Fruit fly (Drosophila melanogaster) whole organism, embryonic: Measurements from ENCODE around the gene CG8560.

Experiments
- Bgb ChIP-seq: fragments of 200-800 bp; sonication (Bioruptor generic); IDR thresholded peaks from 2 replicates; pipeline ENCODE4 v1.3.6; 2022; ENCODE audit warnings: missing biosample characterization, missing genetic modification characterization; ENCODE audit not compliant: partially characterized antibody
- CG10321 ChIP-seq: fragments of 200-800 bp; sonication (Bioruptor generic); IDR thresholded peaks from 2 replicates; pipeline ENCODE4 v1.3.6; 2022; ENCODE audit warnings: missing biosample characterization, missing genetic modification characterization
- CG11560 ChIP-seq: fragments of 200-800 bp; sonication (Bioruptor generic); IDR thresholded peaks from 3 replicates; pipeline ENCODE4 v1.3.6; 2022; ENCODE audit warnings: missing biosample characterization, missing genetic modification characterization
- CG12104 ChIP-seq: fragments of 200-800 bp; sonication (Bioruptor generic); optimal IDR thresholded peaks from 3 replicates; lab custom pipeline; 2016; ENCODE audit warnings: missing biosample characterization, missing genetic modification characterization
- CG14667 ChIP-seq: fragments of 200-800 bp; sonication (Bioruptor generic); IDR thresholded peaks from 2 replicates; pipeline ENCODE4 v1.3.6; 2022; ENCODE audit warnings: missing biosample characterization, missing genetic modification characterization
- CG15073 ChIP-seq: fragments of 200-800 bp; sonication (Bioruptor generic); optimal IDR thresholded peaks from 2 replicates; lab custom pipeline; 2016; ENCODE audit warnings: missing biosample characterization, missing genetic modification characterization
- CG16815 ChIP-seq: fragments of 200-800 bp; sonication (Bioruptor generic); optimal IDR thresholded peaks from 3 replicates; lab custom pipeline; 2017; ENCODE audit warnings: missing biosample characterization, mild to moderate bottlenecking, missing genetic modification characterization
- CG17829 ChIP-seq: fragments of 200-800 bp; optimal IDR thresholded peaks from 2 replicates; lab custom pipeline; 2019; ENCODE audit warnings: missing biosample characterization, mild to moderate bottlenecking, missing genetic modification characterization, moderate library complexity
- CG18764 ChIP-seq: fragments of 200-800 bp; sonication (Bioruptor generic); optimal IDR thresholded peaks from 3 replicates; lab custom pipeline; 2016; ENCODE audit warnings: missing biosample characterization, missing genetic modification characterization
- CG30020 ChIP-seq: fragments of 200-800 bp; optimal IDR thresholded peaks from 2 replicates; lab custom pipeline; 2019; ENCODE audit warnings: missing biosample characterization, mild to moderate bottlenecking, missing genetic modification characterization, moderate library complexity
- CG3281 ChIP-seq: fragments of 200-800 bp; sonication (Bioruptor generic); optimal IDR thresholded peaks from 3 replicates; lab custom pipeline; 2017; ENCODE audit warnings: missing biosample characterization, mild to moderate bottlenecking, missing genetic modification characterization
- CG34224 ChIP-seq: fragments of 200-800 bp; sonication (Bioruptor generic); IDR thresholded peaks from 3 replicates; pipeline ENCODE4 v1.3.6; 2022; ENCODE audit warnings: missing biosample characterization, missing genetic modification characterization; ENCODE audit not compliant: partially characterized antibody
- CG6813 ChIP-seq: fragments of 200-800 bp; sonication (Bioruptor generic); optimal IDR thresholded peaks from 2 replicates; lab custom pipeline; 2017; ENCODE audit warnings: missing biosample characterization, missing genetic modification characterization, mild to moderate bottlenecking, moderate library complexity, missing genetic modification reagents
- CG7556 ChIP-seq: fragments of 200-800 bp; sonication (Bioruptor generic); optimal IDR thresholded peaks from 2 replicates; lab custom pipeline; 2017; ENCODE audit warnings: missing biosample characterization, mild to moderate bottlenecking, missing genetic modification characterization
- CG7987 ChIP-seq: fragments of 200-800 bp; sonication (Bioruptor generic); optimal IDR thresholded peaks from 2 replicates; lab custom pipeline; 2018; ENCODE audit warnings: missing biosample characterization, mild to moderate bottlenecking, missing genetic modification characterization, moderate library complexity
- CG8281 ChIP-seq: fragments of 200-800 bp; sonication (Bioruptor generic); optimal IDR thresholded peaks from 2 replicates; lab custom pipeline; 2018; ENCODE audit warnings: missing biosample characterization, mild to moderate bottlenecking, missing genetic modification characterization, moderate library complexity
- CG9797 ChIP-seq: fragments of 200-800 bp; sonication (Bioruptor generic); optimal IDR thresholded peaks from 3 replicates; lab custom pipeline; 2018; ENCODE audit warnings: missing biosample characterization, mild to moderate bottlenecking, missing genetic modification characterization
- CG9817 ChIP-seq: fragments of 200-800 bp; sonication (Bioruptor generic); optimal IDR thresholded peaks from 2 replicates; lab custom pipeline; 2018; ENCODE audit warnings: missing biosample characterization, mild to moderate bottlenecking, missing genetic modification characterization, moderate library complexity
- Camta ChIP-seq: fragments of 200-800 bp; sonication (Bioruptor generic); optimal IDR thresholded peaks from 2 replicates; lab custom pipeline; 2016; ENCODE audit warnings: missing biosample characterization, missing genetic modification characterization
- CrebB ChIP-seq: fragments of 200-800 bp; sonication (Bioruptor generic); optimal IDR thresholded peaks from 3 replicates; lab custom pipeline; 2018; ENCODE audit warnings: missing biosample characterization, mild to moderate bottlenecking, missing genetic modification characterization
- Ets65A ChIP-seq: fragments of 200-800 bp; sonication (Bioruptor generic); peaks from one replicate; lab custom pipeline; 2016; ENCODE audit warnings: missing biosample characterization, missing genetic modification characterization
- GATAe ChIP-seq: fragments of 200-800 bp; sonication (Bioruptor generic); conservative IDR thresholded peaks from 2 replicates; pipeline ENCODE4 v1.3.6; 2022; ENCODE audit warnings: missing biosample characterization, missing genetic modification characterization
- Hand ChIP-seq: fragments of 200-800 bp; sonication (Bioruptor generic); optimal IDR thresholded peaks from 2 replicates; lab custom pipeline; 2017; ENCODE audit warnings: mild to moderate bottlenecking, missing biosample characterization, missing genetic modification reagents, missing genetic modification characterization
- Hmr ChIP-seq: fragments of 200-800 bp; sonication (Bioruptor generic); optimal IDR thresholded peaks from 3 replicates; lab custom pipeline; 2017; ENCODE audit warnings: mild to moderate bottlenecking, missing biosample characterization, missing genetic modification reagents, missing genetic modification characterization
- Mrtf ChIP-seq: fragments of 200-800 bp; sonication (Bioruptor generic); IDR thresholded peaks from 3 replicates; pipeline ENCODE4 v1.3.6; 2022; ENCODE audit warnings: missing biosample characterization, missing genetic modification characterization
- NK7.1 ChIP-seq: fragments of 200-800 bp; sonication (Bioruptor generic); optimal IDR thresholded peaks from 3 replicates; lab custom pipeline; 2016; ENCODE audit warnings: missing biosample characterization, missing genetic modification characterization
- Sry-δ ChIP-seq: fragments of 200-800 bp; sonication (Bioruptor generic); optimal IDR thresholded peaks from 2 replicates; lab custom pipeline; 2016; ENCODE audit warnings: missing biosample characterization, missing genetic modification characterization
- bab2 ChIP-seq: fragments of 200-800 bp; sonication (Bioruptor generic); optimal IDR thresholded peaks from 2 replicates; lab custom pipeline; 2016; ENCODE audit warnings: missing biosample characterization, missing genetic modification characterization
- cas ChIP-seq: fragments of 200-800 bp; sonication (Bioruptor generic); IDR thresholded peaks from 2 replicates; pipeline ENCODE4 v1.3.6; 2022; ENCODE audit warnings: missing biosample characterization, missing genetic modification characterization
- chm ChIP-seq: fragments of 200-800 bp; sonication (Bioruptor generic); IDR thresholded peaks from 2 replicates; pipeline ENCODE4 v1.3.6; 2022; ENCODE audit warnings: missing biosample characterization, missing genetic modification characterization
- crc ChIP-seq: fragments of 200-800 bp; sonication (Bioruptor generic); optimal IDR thresholded peaks from 2 replicates; lab custom pipeline; 2016; ENCODE audit warnings: missing biosample characterization, missing genetic modification characterization
- crol ChIP-seq: fragments of 200-800 bp; sonication (Bioruptor generic); IDR thresholded peaks from 2 replicates; pipeline ENCODE4 v1.3.6; 2022; ENCODE audit warnings: missing biosample characterization, missing genetic modification characterization
- danr ChIP-seq: fragments of 200-800 bp; sonication (Bioruptor generic); IDR thresholded peaks from 2 replicates; pipeline ENCODE4 v1.3.6; 2022; ENCODE audit warnings: missing biosample characterization, missing genetic modification characterization
- esg ChIP-seq: fragments of 200-800 bp; sonication (Bioruptor generic); conservative IDR thresholded peaks from 2 replicates; pipeline ENCODE4 v1.3.6; 2022; ENCODE audit warnings: missing biosample characterization, missing genetic modification characterization
- fd3F ChIP-seq: fragments of 200-800 bp; sonication (Bioruptor generic); optimal IDR thresholded peaks from 2 replicates; lab custom pipeline; 2018; ENCODE audit warnings: missing biosample characterization, mild to moderate bottlenecking, missing genetic modification characterization, moderate library complexity
- gem ChIP-seq: fragments of 200-800 bp; sonication (Bioruptor generic); optimal IDR thresholded peaks from 2 replicates; lab custom pipeline; 2019; ENCODE audit warnings: missing biosample characterization, mild to moderate bottlenecking, missing genetic modification characterization, moderate library complexity
- grau ChIP-seq: fragments of 200-800 bp; optimal IDR thresholded peaks from 3 replicates; lab custom pipeline; 2019; ENCODE audit warnings: missing biosample characterization, mild to moderate bottlenecking, missing genetic modification characterization, moderate library complexity
- gt ChIP-seq: fragments of 200-800 bp; sonication (Bioruptor generic); IDR thresholded peaks from 2 replicates; pipeline ENCODE4 v1.3.6; 2022; ENCODE audit warnings: missing biosample characterization, missing genetic modification characterization
- her ChIP-seq: fragments of 200-800 bp; sonication (Bioruptor generic); optimal IDR thresholded peaks from 2 replicates; lab custom pipeline; 2016; ENCODE audit warnings: missing biosample characterization, missing genetic modification characterization
- jumu ChIP-seq: fragments of 200-800 bp; sonication (Bioruptor generic); optimal IDR thresholded peaks from 3 replicates; lab custom pipeline; 2016; ENCODE audit warnings: missing biosample characterization, missing genetic modification characterization
- lbe ChIP-seq: fragments of 200-800 bp; sonication (Bioruptor generic); optimal IDR thresholded peaks from 2 replicates; lab custom pipeline; 2016; ENCODE audit warnings: missing biosample characterization, mild to moderate bottlenecking, missing genetic modification characterization
- org-1 ChIP-seq: fragments of 200-800 bp; sonication (Bioruptor generic); optimal IDR thresholded peaks from 2 replicates; lab custom pipeline; 2017; ENCODE audit warnings: missing biosample characterization, missing genetic modification characterization
- pb ChIP-seq: fragments of 200-800 bp; sonication (Bioruptor generic); optimal IDR thresholded peaks from 3 replicates; lab custom pipeline; 2016; ENCODE audit warnings: missing biosample characterization, missing genetic modification characterization
- pho ChIP-seq: fragments of 200-800 bp; sonication (Bioruptor generic); optimal IDR thresholded peaks from 2 replicates; lab custom pipeline; 2016; ENCODE audit warnings: missing biosample characterization, missing genetic modification characterization
- pnt ChIP-seq: fragments of 200-800 bp; sonication (Bioruptor generic); optimal IDR thresholded peaks from 3 replicates; lab custom pipeline; 2016; ENCODE audit warnings: missing biosample characterization, missing genetic modification characterization
- psq ChIP-seq: fragments of 200-800 bp; sonication (Bioruptor generic); optimal IDR thresholded peaks from 2 replicates; lab custom pipeline; 2017; ENCODE audit warnings: missing biosample characterization, missing genetic modification characterization
- row ChIP-seq: fragments of 200-800 bp; sonication (Bioruptor generic); IDR thresholded peaks from 3 replicates; pipeline ENCODE4 v1.3.6; 2022; ENCODE audit warnings: missing biosample characterization, missing genetic modification characterization
- sens-2 ChIP-seq: fragments of 200-800 bp; sonication (Bioruptor generic); IDR thresholded peaks from 2 replicates; pipeline ENCODE4 v1.3.6; 2022; ENCODE audit warnings: missing biosample characterization, missing genetic modification characterization
- ssp ChIP-seq: fragments of 200-800 bp; sonication (Bioruptor generic); IDR thresholded peaks from 2 replicates; pipeline ENCODE4 v1.3.6; 2022; ENCODE audit warnings: missing biosample characterization, missing genetic modification characterization
- ttk ChIP-seq: fragments of 200-800 bp; sonication (Bioruptor generic); IDR thresholded peaks from 2 replicates; pipeline ENCODE4 v2.1.2; 2022; ENCODE audit warnings: missing biosample characterization, missing genetic modification characterization

CG8560 gene

DNA sequence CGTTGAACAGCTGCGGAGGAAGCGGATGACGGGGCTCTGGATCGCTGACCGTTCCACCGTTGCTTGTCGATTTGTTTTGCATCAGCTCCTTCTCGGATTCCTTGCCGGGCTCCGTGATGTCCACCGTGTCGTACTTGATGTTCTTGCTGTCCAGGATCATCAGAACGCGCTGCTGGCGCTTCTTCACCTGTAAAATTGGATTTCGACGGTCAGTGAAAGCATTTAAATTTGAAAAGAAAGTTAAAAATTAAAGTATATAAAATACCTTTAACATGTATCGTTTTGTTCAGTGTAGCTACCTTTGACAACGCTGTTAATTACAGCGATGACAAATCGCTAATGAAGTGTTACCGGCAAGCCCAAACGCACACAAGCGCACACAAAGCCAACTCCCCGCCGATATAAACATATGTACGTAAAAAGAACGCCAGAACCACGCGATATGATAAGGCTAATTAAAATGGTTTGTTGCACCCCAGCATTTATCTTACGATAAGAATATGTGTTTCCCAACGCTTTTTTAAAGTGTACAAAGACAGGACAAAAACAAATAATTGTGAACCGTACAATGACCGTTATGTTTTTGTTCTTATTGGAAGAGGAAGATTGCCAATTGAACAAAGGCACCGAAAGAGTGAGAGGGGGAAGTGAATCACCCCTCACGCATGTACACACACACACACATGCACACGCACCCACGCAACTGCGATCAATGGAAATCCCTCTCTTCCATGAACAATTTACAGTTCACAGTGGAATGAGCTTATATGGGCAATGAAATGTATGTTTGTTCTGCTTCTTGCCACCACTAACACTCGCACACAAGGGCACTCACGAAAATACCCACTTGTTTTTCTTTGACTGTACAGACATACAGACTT is 35.9 kb downstream of the CG8560 start (continued):
- peak; percentile 71 for TF ChIP-seq Ets65A
- TF ChIP-seq ssp (GFP tag; lab: Robert Waterston, UW), result no peak
- no peak for TF ChIP-seq CG9817 (tag; lab: Kevin White, UChicago)
- TF ChIP-seq CG10321 (GFP tag; lab: Robert Waterston, UW), result no peak
- TF ChIP-seq CG9797, result no peak
- TF ChIP-seq NK7.1 (GFP tag; lab: Kevin White, UChicago), result no peak
- no peak for TF ChIP-seq her (GFP tag; lab: Kevin White, UChicago)
- TF ChIP-seq bab2 (GFP tag; lab: Kevin White, UChicago), result peak; percentile 3
- TF ChIP-seq CG8281 (tag; lab: Kevin White, UChicago), result no peak
- no peak for TF ChIP-seq CG11560
- 0 out of 2 replicates have a peak, but pooled peaks have one; percentile 8 for TF ChIP-seq chm (GFP tag; lab: Robert Waterston, UW)
- TF ChIP-seq psq, result no peak
- TF ChIP-seq Sry-δ (GFP tag; lab: Kevin White, UChicago), result peak; percentile 19
- peak; percentile 68 for TF ChIP-seq CG3281 (GFP tag; lab: Kevin White, UChicago)
- TF ChIP-seq gt (GFP tag; lab: Robert Waterston, UW), result no peak
- 0 out of 2 replicates have a peak, but pooled peaks have one; percentile 17 for TF ChIP-seq sens-2
- peak; percentile 22 for TF ChIP-seq CG7556
- peak; percentile 19 for TF ChIP-seq org-1 (GFP tag; lab: Kevin White, UChicago)
- no peak for TF ChIP-seq pnt (GFP tag; lab: Kevin White, UChicago)
- TF ChIP-seq crc (GFP tag; lab: Kevin White, UChicago), result no peak
- TF ChIP-seq crol (GFP tag; lab: Robert Waterston, UW), result peak; percentile 86; the same call in 1 of the 2 replicates
- no peak for TF ChIP-seq pb (GFP tag; lab: Kevin White, UChicago)
- TF ChIP-seq CrebB, result peak; percentile 16
- TF ChIP-seq cas (GFP tag; lab: Robert Waterston, UW), result no peak
- no peak for TF ChIP-seq Hand (GFP tag; lab: Kevin White, UChicago)
- peak; percentile 30 for TF ChIP-seq lbe (GFP tag; lab: Kevin White, UChicago)
- TF ChIP-seq ttk, result no peak; the same call in 1 of the 2 replicates
- no peak for TF ChIP-seq CG16815 (GFP tag; lab: Kevin White, UChicago)
- no peak for TF ChIP-seq esg
- TF ChIP-seq Hmr (GFP tag; lab: Kevin White, UChicago), result peak; percentile 31
- TF ChIP-seq CG15073, result no peak
- 0 out of 2 replicates have a peak, but pooled peaks have one; percentile 31 for TF ChIP-seq GATAe (GFP tag; lab: Robert Waterston, UW)
- TF ChIP-seq row, result peak; percentile 15; the same call in 1 of the 3 replicates
- no peak for TF ChIP-seq fd3F (GFP tag; lab: Kevin White, UChicago)
- TF ChIP-seq danr (GFP tag; lab: Robert Waterston, UW), result no peak
- TF ChIP-seq CG12104, result no peak
- no peak; the same call in 1 of the 2 replicates for TF ChIP-seq Bgb (GFP tag; lab: Robert Waterston, UW)
- no peak for TF ChIP-seq Mrtf (GFP tag; lab: Robert Waterston, UW)
- TF ChIP-seq jumu (GFP tag; lab: Kevin White, UChicago), result no peak
- TF ChIP-seq CG7987, result no peak
- no peak for TF ChIP-seq CG14667 (GFP tag; lab: Robert Waterston, UW)
- peak; percentile 25 for TF ChIP-seq grau (tag; lab: Kevin White, UChicago)
- TF ChIP-seq gem (tag; lab: Kevin White, UChicago), result peak; percentile 58
- TF ChIP-seq CG6813 (GFP tag; lab: Kevin White, UChicago), result peak; percentile 48
- no peak for TF ChIP-seq CG18764
- peak; percentile 20 for TF ChIP-seq CG17829
- no peak for TF ChIP-seq CG34224
- TF ChIP-seq Camta, result peak; percentile 22
- no peak for TF ChIP-seq pho (GFP tag; lab: Kevin White, UChicago)
- no peak for TF ChIP-seq CG30020 (tag; lab: Kevin White, UChicago)
